Fruit fly (Drosophila melanogaster) whole organism, pupa: ENCODE data around the gene CG4953.
A peak's percentile ranks its signal among the peaks of the same experiment; 100 is the strongest.

Experiments used
- CG13204 ChIP-seq: fragments of 200-800 bp; sonication (Bioruptor generic); optimal IDR thresholded peaks from 2 replicates; lab custom pipeline; 2018; ENCODE audit warnings: missing biosample characterization, mild to moderate bottlenecking, missing genetic modification characterization, moderate library complexity
- CG14655 ChIP-seq: fragments of 200-800 bp; sonication (Bioruptor generic); optimal IDR thresholded peaks from 3 replicates; lab custom pipeline; 2017; ENCODE audit warnings: mild to moderate bottlenecking, missing biosample characterization, missing genetic modification reagents, missing genetic modification characterization
- CG15710 ChIP-seq: fragments of 200-800 bp; sonication (Bioruptor generic); optimal IDR thresholded peaks from 2 replicates; lab custom pipeline; 2018; ENCODE audit warnings: missing biosample characterization, mild to moderate bottlenecking, missing genetic modification characterization, moderate library complexity
- CG17806 ChIP-seq: fragments of 200-800 bp; sonication (Bioruptor generic); optimal IDR thresholded peaks from 2 replicates; lab custom pipeline; 2018; ENCODE audit warnings: missing biosample characterization, mild to moderate bottlenecking, missing genetic modification characterization, moderate library complexity
- CG8159 ChIP-seq: fragments of 200-800 bp; sonication (Bioruptor generic); optimal IDR thresholded peaks from 3 replicates; lab custom pipeline; 2018; ENCODE audit warnings: missing biosample characterization, mild to moderate bottlenecking, missing genetic modification characterization, moderate library complexity
- EcR ChIP-seq: fragments of 200-800 bp; sonication (Bioruptor generic); optimal IDR thresholded peaks from 3 replicates; lab custom pipeline; 2019; ENCODE audit warnings: missing biosample characterization, missing genetic modification characterization, mild to moderate bottlenecking, moderate library complexity, missing genetic modification reagents
- fd96Ca ChIP-seq: fragments of 200-800 bp; sonication (Bioruptor generic); IDR thresholded peaks from 3 replicates; pipeline ENCODE4 v1.3.6; 2022; ENCODE audit warnings: missing biosample characterization, missing genetic modification characterization

DNA sequence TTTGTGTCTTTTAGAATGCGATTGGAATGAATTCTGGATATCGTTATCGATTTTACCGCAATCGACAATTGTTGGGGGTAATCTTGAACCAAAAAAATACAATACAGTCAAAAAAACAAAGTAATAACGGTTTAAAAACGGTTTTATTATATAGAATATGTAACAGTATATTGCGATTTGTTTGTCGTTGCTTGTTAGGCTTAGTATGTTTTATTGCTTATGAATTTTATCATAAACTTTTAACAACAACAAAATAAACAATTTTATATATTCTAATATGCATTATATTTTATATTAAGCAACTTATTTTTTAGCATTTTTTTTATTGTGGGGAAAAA is 33.3 kb downstream of the CG4953 start, which contains the start of gene CYLD:
- TF ChIP-seq CG14655 (GFP tag; lab: Kevin White, UChicago) (no peak), CG13204 (GFP tag; lab: Kevin White, UChicago) (no peak), CG17806 (tag; lab: Kevin White, UChicago) (peak; percentile 66), CG15710 (peak; percentile 50), CG8159 (tag; lab: Kevin White, UChicago) (no peak), EcR (GFP tag; lab: Kevin White, UChicago) (no peak), fd96Ca (no peak)
